Worm (Caenorhabditis elegans) whole organism, L3 larva: ENCODE data around the gene C05B5.16.

Experiments used
- ZK546.5 ChIP-seq: sonication (generic microtip); optimal IDR thresholded peaks from 2 replicates; lab custom pipeline; 2017; ENCODE audit warnings: missing biosample characterization, missing genetic modification characterization
- jun-1 ChIP-seq: fragments of 150-350 bp; optimal IDR thresholded peaks from 2 replicates; lab custom pipeline; 2014; ENCODE audit warnings: missing biosample characterization, missing genetic modification reagents, missing genetic modification characterization

- no peak for TF ChIP-seq jun-1 (tag; lab: Kevin White, UChicago)
- TF ChIP-seq ZK546.5 (tag; lab: Kevin White, UChicago) = no peak
Observed at ce11 chrIII:9997890-9998289, 14.3 kb upstream of the C05B5.16 start, which contains the start of gene pqn-8.
